Worm (Caenorhabditis elegans): Measurements from ENCODE around the gene pals-25.

Gene pals-25

DNA sequence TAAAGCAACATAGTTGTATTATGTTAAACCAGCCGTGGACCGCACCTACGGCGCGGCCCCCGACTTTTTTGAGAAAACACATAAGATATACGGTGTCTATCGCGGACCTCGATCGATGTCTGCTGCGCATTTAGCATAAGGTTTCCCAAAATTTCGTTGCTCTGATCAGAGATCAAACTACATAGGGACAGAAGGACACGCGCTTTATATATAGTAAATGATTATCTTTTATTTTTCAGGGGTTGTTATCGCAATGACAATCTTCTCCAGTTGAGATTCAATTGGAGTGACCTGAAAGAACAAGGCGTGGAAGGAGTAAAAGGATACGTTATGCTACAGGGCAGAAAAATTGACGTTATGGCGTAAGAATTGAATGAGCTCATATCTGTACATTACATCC lies 51.6 kb downstream of the pals-25 start:
- TF ChIP-seq snpc-1.1 (tag; optimal IDR thresholded peaks at IDR 0.05; ENCODE audit: insufficient read depth) (peak; percentile 75), B0336.3 (GFP tag; IDR thresholded peaks at IDR 0.05) (0 out of 2 replicates have a peak, but pooled peaks have one; percentile 31), hmg-1.2 (GFP tag; IDR thresholded peaks at IDR 0.05) (peak; percentile 49), snpc-4 (GFP tag; optimal IDR thresholded peaks at IDR 0.05) (peak; percentile 32), snpc-4 (tag; optimal IDR thresholded peaks at IDR 0.05) (peak in 2 of 4 experiments; percentile 87 to 90), Y56A3A.18 (GFP tag; IDR thresholded peaks at IDR 0.05) (0 out of 2 replicates have a peak, but pooled peaks have one; percentile 8), pbrm-1 (GFP tag; IDR thresholded peaks at IDR 0.05) (0 out of 2 replicates have a peak, but pooled peaks have one; percentile 32), attf-6 (GFP tag; IDR thresholded peaks at IDR 0.05) (peak; percentile 53; the same call in 1 of the 2 replicates), D2030.7 (GFP tag; IDR thresholded peaks at IDR 0.05) (0 out of 2 replicates have a peak, but pooled peaks have one; percentile 13)
